Worm (Caenorhabditis elegans) whole organism, L3 larva: ENCODE results near the gene ZK185.1.
A peak's percentile ranks its signal among the peaks of the same experiment; 100 is the strongest.

Experiments used
- R02D3.7 ChIP-seq: fragments of 150-350 bp; optimal IDR thresholded peaks from 2 replicates; lab custom pipeline; 2014; ENCODE audit warnings: missing biosample characterization, missing genetic modification characterization
- ZK546.5 ChIP-seq: sonication (generic microtip); optimal IDR thresholded peaks from 2 replicates; lab custom pipeline; 2017; ENCODE audit warnings: missing biosample characterization, missing genetic modification characterization
- aly-2 ChIP-seq: fragments of 150-350 bp; optimal IDR thresholded peaks from 2 replicates; lab custom pipeline; 2014; ENCODE audit warnings: missing biosample characterization, missing genetic modification characterization
- ama-1 ChIP-seq: fragments of 150-350 bp; optimal IDR thresholded peaks from 2 replicates; lab custom pipeline; 2018
- ceh-28 ChIP-seq: fragments of 150-350 bp; optimal IDR thresholded peaks from 2 replicates; lab custom pipeline; 2014; ENCODE audit warnings: missing biosample characterization, missing genetic modification reagents, missing genetic modification characterization
- ceh-82 ChIP-seq: fragments of 150-350 bp; optimal IDR thresholded peaks from 2 replicates; lab custom pipeline; 2014; ENCODE audit warnings: missing biosample characterization, missing genetic modification characterization
- ceh-9 ChIP-seq: sonication (generic microtip); optimal IDR thresholded peaks from 2 replicates; lab custom pipeline; 2018; ENCODE audit warnings: missing biosample characterization, missing genetic modification characterization
- daf-12 ChIP-seq: fragments of 150-350 bp; optimal IDR thresholded peaks from 2 replicates; lab custom pipeline; 2014; ENCODE audit warnings: missing biosample characterization, missing genetic modification reagents, missing genetic modification characterization
- egl-5 ChIP-seq: fragments of 150-350 bp; optimal IDR thresholded peaks from 2 replicates; lab custom pipeline; 2017; ENCODE audit warnings: missing biosample characterization, missing genetic modification reagents, missing genetic modification characterization, inconsistent platforms
- elt-1 ChIP-seq: fragments of 150-350 bp; optimal IDR thresholded peaks from 2 replicates; lab custom pipeline; 2014; ENCODE audit warnings: missing biosample characterization, missing genetic modification characterization
- elt-2 ChIP-seq: sonication (generic microtip); optimal IDR thresholded peaks from 2 replicates; lab custom pipeline; 2016; ENCODE audit warnings: missing genetic modification reagents, mild to moderate bottlenecking, missing genetic modification characterization, missing compliant biosample characterization
- eor-1 ChIP-seq, 2 experiments: fragments of 150-350 bp; optimal IDR thresholded peaks; 2 replicates each; lab custom pipeline; 2014 to 2018; ENCODE audit warnings: missing biosample characterization in 2 of 2, missing genetic modification characterization in 2 of 2
- fos-1 ChIP-seq: fragments of 150-350 bp; optimal IDR thresholded peaks from 2 replicates; lab custom pipeline; 2014; ENCODE audit warnings: missing biosample characterization, missing genetic modification characterization
- hmg-11 ChIP-seq: sonication (generic microtip); optimal IDR thresholded peaks from 2 replicates; lab custom pipeline; 2016; ENCODE audit warnings: missing genetic modification characterization, missing compliant biosample characterization
- jun-1 ChIP-seq: fragments of 150-350 bp; optimal IDR thresholded peaks from 2 replicates; lab custom pipeline; 2014; ENCODE audit warnings: missing biosample characterization, missing genetic modification reagents, missing genetic modification characterization
- lin-15B ChIP-seq: fragments of 150-350 bp; optimal IDR thresholded peaks from 2 replicates; lab custom pipeline; 2014; ENCODE audit warnings: missing biosample characterization, missing genetic modification characterization
- lin-39 ChIP-seq: fragments of 150-350 bp; optimal IDR thresholded peaks from 2 replicates; lab custom pipeline; 2018; ENCODE audit warnings: missing biosample characterization, missing genetic modification reagents, missing genetic modification characterization
- lsy-12 ChIP-seq: sonication (generic microtip); optimal IDR thresholded peaks from 2 replicates; lab custom pipeline; 2016; ENCODE audit warnings: mild to moderate bottlenecking, missing genetic modification characterization, missing compliant biosample characterization
- mdl-1 ChIP-seq: fragments of 150-350 bp; optimal IDR thresholded peaks from 2 replicates; lab custom pipeline; 2014; ENCODE audit warnings: missing biosample characterization, missing genetic modification characterization
- nfya-1 ChIP-seq: sonication (generic microtip); optimal IDR thresholded peaks from 2 replicates; lab custom pipeline; 2017; ENCODE audit warnings: missing genetic modification characterization, mild to moderate bottlenecking, missing compliant biosample characterization, antibody characterized with exemption, moderate library complexity; ENCODE audit not compliant: insufficient read depth
- nhr-11 ChIP-seq: fragments of 150-350 bp; optimal IDR thresholded peaks from 2 replicates; lab custom pipeline; 2014; ENCODE audit warnings: missing biosample characterization, missing genetic modification characterization
- nhr-12 ChIP-seq: fragments of 150-350 bp; optimal IDR thresholded peaks from 2 replicates; lab custom pipeline; 2014; ENCODE audit warnings: missing biosample characterization, missing genetic modification characterization
- nhr-23 ChIP-seq: fragments of 150-350 bp; optimal IDR thresholded peaks from 2 replicates; lab custom pipeline; 2014; ENCODE audit warnings: missing biosample characterization, missing genetic modification reagents, missing genetic modification characterization
- nhr-237 ChIP-seq: fragments of 150-350 bp; optimal IDR thresholded peaks from 2 replicates; lab custom pipeline; 2014; ENCODE audit warnings: missing biosample characterization, missing genetic modification characterization
- nhr-25 ChIP-seq: sonication (generic microtip); optimal IDR thresholded peaks from 2 replicates; lab custom pipeline; 2017; ENCODE audit warnings: missing biosample characterization, missing genetic modification characterization
- nhr-28 ChIP-seq: fragments of 150-350 bp; optimal IDR thresholded peaks from 2 replicates; lab custom pipeline; 2014; ENCODE audit warnings: missing biosample characterization, missing genetic modification characterization
- nhr-43 ChIP-seq: sonication (generic microtip); optimal IDR thresholded peaks from 2 replicates; lab custom pipeline; 2016; ENCODE audit warnings: mild to moderate bottlenecking, missing genetic modification characterization, missing compliant biosample characterization; ENCODE audit not compliant: poor library complexity, severe bottlenecking
- nhr-67 ChIP-seq: fragments of 150-350 bp; optimal IDR thresholded peaks from 2 replicates; lab custom pipeline; 2014; ENCODE audit warnings: missing biosample characterization, missing genetic modification characterization
- pha-4 ChIP-seq: fragments of 150-350 bp; optimal IDR thresholded peaks from 2 replicates; lab custom pipeline; 2014; ENCODE audit warnings: missing biosample characterization, missing genetic modification reagents, missing genetic modification characterization
- pqm-1 ChIP-seq: fragments of 150-350 bp; optimal IDR thresholded peaks from 2 replicates; lab custom pipeline; 2017; ENCODE audit warnings: missing biosample characterization, missing genetic modification characterization, inconsistent platforms
- sea-2 ChIP-seq: fragments of 150-350 bp; sonication (generic microtip); optimal IDR thresholded peaks from 4 replicates; lab custom pipeline; 2014; ENCODE audit warnings: missing biosample characterization, missing genetic modification reagents, missing genetic modification characterization
- tbx-2 ChIP-seq: sonication (generic microtip); optimal IDR thresholded peaks from 2 replicates; lab custom pipeline; 2016; ENCODE audit warnings: mild to moderate bottlenecking, missing genetic modification characterization, missing compliant biosample characterization
- unc-39 ChIP-seq: sonication (generic microtip); optimal IDR thresholded peaks from 4 replicates; lab custom pipeline; 2017; ENCODE audit warnings: missing biosample characterization, missing genetic modification characterization
- unc-62 ChIP-seq: fragments of 150-350 bp; sonication (generic microtip); optimal IDR thresholded peaks from 4 replicates; lab custom pipeline; 2014; ENCODE audit warnings: missing biosample characterization, missing genetic modification reagents, missing genetic modification characterization
- ztf-11 ChIP-seq: fragments of 150-350 bp; optimal IDR thresholded peaks from 2 replicates; lab custom pipeline; 2014; ENCODE audit warnings: missing biosample characterization, missing genetic modification characterization
- ztf-4 ChIP-seq: fragments of 150-350 bp; optimal IDR thresholded peaks from 2 replicates; lab custom pipeline; 2014; ENCODE audit warnings: missing biosample characterization, missing genetic modification characterization

ZK185.1 gene

DNA sequence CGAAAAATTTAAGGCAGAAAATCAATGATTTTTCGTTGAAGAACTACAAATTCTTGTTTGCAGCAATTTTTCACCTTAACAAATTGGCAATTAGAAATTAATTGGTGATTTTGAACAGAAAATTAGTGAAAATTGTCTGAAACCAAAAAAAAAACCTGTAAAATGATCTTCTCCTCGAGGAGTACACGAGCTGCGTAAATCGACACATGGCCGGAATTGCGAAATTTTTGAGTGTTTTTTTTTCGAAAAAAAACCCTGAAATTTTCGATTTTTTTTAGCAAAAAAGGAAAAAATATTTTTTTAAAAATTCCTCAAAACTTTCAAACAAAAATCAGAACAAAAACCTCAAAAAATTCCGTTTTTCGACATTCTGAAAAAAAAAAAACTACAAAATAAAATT lies 3.2 kb downstream of the ZK185.1 start:
- no peak for TF ChIP-seq ceh-28 (tag; lab: Kevin White, UChicago)
- TF ChIP-seq ceh-9 (tag; lab: Kevin White, UChicago), result no peak
- TF ChIP-seq nfya-1 (tag; lab: Kevin White, UChicago), result no peak
- no peak for TF ChIP-seq aly-2 (tag; lab: Kevin White, UChicago)
- no peak for TF ChIP-seq R02D3.7 (tag; lab: Kevin White, UChicago)
- no peak for TF ChIP-seq mdl-1 (tag; lab: Kevin White, UChicago)
- no peak for TF ChIP-seq fos-1
- no peak for TF ChIP-seq hmg-11
- TF ChIP-seq, all 47 proteins: peak for 0

DNA sequence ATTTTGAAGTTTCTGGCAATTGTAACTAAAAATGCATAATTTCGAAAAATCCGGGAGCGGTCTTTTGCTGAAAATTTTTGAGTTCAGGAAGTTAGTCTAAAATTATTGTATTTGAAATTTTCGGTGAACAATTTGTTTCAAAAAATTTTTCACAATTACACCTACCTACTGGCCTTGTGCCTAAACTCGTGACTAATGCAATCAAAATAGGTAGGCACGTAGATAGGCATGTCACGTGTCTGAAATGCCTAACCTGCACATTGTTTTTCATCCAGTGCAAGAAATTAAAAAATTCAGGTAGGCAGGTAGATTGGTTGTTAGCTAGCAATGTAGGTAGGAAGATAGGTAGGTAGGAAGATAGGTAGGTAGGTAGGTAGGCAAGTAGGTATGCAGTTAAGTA lies 8.8 kb downstream of the ZK185.1 start:
- TF ChIP-seq nhr-28 (no peak), pqm-1 (no peak), egl-5 (tag; lab: Kevin White, UChicago) (no peak), elt-1 (tag; lab: Kevin White, UChicago) (no peak), daf-12 (tag; lab: Kevin White, UChicago) (no peak), lin-15B (tag; lab: Kevin White, UChicago) (no peak), nhr-11 (tag; lab: Kevin White, UChicago) (no peak), unc-62 (GFP tag; lab: Kevin White, UChicago) (no peak), fos-1 (no peak), nhr-67 (tag; lab: Kevin White, UChicago) (no peak)

DNA sequence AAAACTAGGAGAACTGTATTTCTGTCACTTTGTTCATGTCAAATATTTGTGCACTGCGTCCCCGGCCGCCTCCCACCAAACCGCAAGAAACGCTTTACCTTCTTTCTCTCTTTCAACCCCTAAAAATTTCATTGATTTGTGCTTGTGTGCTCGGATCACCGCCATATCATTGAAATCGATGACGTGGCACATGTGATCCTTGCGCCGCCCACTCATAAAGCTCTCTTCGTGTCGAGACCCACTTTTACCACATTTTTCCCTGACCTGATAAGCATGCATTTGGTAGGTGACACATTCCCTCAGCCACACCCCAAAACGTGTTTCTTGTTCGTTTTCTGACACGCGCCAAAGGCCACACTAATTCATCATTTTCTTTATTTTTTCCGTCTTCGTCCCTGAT lies 9.4 kb downstream of the ZK185.1 start:
- peak; percentile 48 for TF ChIP-seq pha-4 (tag; lab: Kevin White, UChicago)
- peak; percentile 6 for TF ChIP-seq nhr-25 (tag; lab: Kevin White, UChicago)
- TF ChIP-seq unc-39, result no peak
- peak; percentile 51 for TF ChIP-seq elt-2 (tag; lab: Kevin White, UChicago)
- TF ChIP-seq ceh-82, result no peak

DNA sequence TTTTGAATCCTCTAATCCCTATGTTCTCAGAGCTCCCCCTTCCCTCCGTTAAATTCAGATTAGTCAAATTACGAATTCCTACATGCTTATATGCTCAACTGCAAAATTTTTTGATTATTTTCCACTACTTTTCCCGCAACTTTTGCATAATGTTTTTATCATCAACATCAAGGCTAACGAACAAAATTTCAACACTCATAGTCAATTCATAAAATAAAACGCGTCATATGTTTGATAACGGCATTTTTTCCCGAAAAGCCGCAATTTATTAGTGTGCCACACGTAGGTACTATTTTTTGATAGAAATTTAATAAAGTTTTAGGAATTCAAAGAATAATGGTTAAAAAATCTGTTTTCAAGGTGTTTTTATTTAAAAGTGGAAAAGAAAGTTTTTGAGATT lies 10.8 kb downstream of the ZK185.1 start:
- TF ChIP-seq pqm-1, result peak; percentile 34
- TF ChIP-seq sea-2 (GFP tag; lab: Kevin White, UChicago), result no peak
- no peak for TF ChIP-seq nhr-23 (tag; lab: Kevin White, UChicago)
- peak; percentile 35 for TF ChIP-seq elt-2 (tag; lab: Kevin White, UChicago)
- no peak for TF ChIP-seq nfya-1 (tag; lab: Kevin White, UChicago)
- TF ChIP-seq pha-4 (tag; lab: Kevin White, UChicago), result peak; percentile 18
- no peak for TF ChIP-seq nhr-12

DNA sequence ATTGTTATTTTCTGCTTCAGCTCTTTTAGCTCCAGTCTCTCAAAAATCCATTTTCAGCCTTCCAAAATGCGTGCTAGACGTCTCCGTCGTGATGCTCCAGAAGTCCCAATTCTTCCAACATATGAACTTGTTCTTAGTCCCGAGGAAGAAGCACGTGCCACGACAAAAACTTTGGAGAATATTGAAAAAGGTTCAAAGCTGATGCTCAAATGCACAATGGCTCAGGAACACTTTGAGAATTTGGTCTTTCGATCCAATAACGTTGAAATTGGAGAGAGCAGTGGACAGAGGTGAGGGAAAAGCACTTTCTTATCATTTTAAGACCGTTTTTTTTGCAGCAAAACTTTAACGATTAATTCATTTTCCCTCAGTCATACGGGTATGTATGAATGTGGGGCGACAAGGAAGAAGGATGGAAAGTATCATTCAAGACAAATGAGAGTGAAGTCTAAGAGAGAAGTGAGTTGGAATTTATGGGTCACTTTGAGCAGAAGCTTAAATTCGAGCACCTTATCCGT lies 14.3 kb downstream of the ZK185.1 start, which contains the start of gene igeg-1:
Gene igeg-1 (plus strand): TSS at position 51 of the 518 bp plus-strand sequence.
- TF ChIP-seq pha-4 (tag; lab: Kevin White, UChicago) (no peak), ztf-4 (tag; lab: Kevin White, UChicago) (no peak), ceh-28 (tag; lab: Kevin White, UChicago) (no peak), elt-1 (tag; lab: Kevin White, UChicago) (no peak), elt-2 (tag; lab: Kevin White, UChicago) (peak; percentile 34), tbx-2 (no peak), nhr-12 (no peak)

DNA sequence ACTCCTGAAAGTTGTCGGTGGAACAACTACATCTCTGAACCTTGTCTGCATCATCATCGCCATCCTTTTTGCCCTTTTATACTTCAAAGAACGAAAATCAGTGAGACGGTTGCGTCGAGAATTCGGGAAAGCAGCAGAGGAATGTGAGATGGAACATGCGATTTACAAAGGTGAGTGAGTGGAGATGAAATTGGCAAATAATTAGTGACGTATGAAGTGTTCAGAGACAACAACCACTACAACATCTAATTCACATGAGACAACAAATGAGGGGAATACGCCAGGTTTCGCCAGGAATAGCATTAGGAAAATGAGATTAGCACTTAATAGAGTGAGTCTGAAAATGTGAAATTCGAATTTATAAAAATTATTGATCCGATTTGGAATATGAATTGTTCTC lies 16.2 kb downstream of the ZK185.1 start:
- TF ChIP-seq tbx-2 (no peak), nhr-67 (tag; lab: Kevin White, UChicago) (no peak), pqm-1 (no peak), nhr-11 (tag; lab: Kevin White, UChicago) (no peak), ceh-82 (no peak)

DNA sequence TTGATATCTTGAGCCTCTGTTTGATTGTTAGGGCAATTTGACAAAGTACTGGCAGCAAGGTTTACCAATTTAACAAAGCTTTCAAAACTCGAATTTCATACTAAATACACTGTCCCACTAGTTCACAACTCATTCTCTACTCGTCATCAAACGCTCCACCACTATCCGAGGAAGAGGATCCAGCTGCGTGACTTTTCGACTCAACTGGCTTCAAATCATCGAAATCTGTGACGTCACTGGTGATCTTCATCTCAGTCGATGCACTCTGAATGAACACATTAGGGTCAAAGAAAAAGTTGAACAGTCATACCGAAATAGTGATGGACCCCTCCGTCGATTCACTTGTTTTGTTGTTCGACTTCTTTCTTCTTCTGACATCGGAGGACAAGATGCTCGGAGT lies 17.5 kb downstream of the ZK185.1 start:
- TF ChIP-seq eor-1 (tag; optimal IDR thresholded peaks at IDR 0.05; lab: Kevin White, UChicago) (no peak), unc-62 (GFP tag; lab: Kevin White, UChicago) (no peak), nhr-237 (tag; lab: Kevin White, UChicago) (no peak), ZK546.5 (tag; lab: Kevin White, UChicago) (no peak), egl-5 (tag; lab: Kevin White, UChicago) (no peak), lsy-12 (tag; lab: Kevin White, UChicago) (no peak), elt-2 (tag; lab: Kevin White, UChicago) (no peak), nhr-67 (tag; lab: Kevin White, UChicago) (no peak), lin-39 (tag; lab: Kevin White, UChicago) (no peak), pqm-1 (no peak), ama-1 (lab: Kevin White, UChicago) (no peak), fos-1 (no peak), nhr-43 (no peak), tbx-2 (no peak), jun-1 (tag; lab: Kevin White, UChicago) (no peak), sea-2 (GFP tag; lab: Kevin White, UChicago) (no peak), ztf-11 (tag; lab: Kevin White, UChicago) (no peak)
